Worm (Caenorhabditis elegans) whole organism, L1 larva: ENCODE measurements around the gene T27A8.2.

Experiments used
- ceh-63 ChIP-seq: fragments of 200-800 bp; sonication (Bioruptor generic); optimal IDR thresholded peaks from 2 replicates; lab custom pipeline; 2018; ENCODE audit warnings: mild to moderate bottlenecking, missing genetic modification characterization, missing compliant biosample characterization
- ceh-8 ChIP-seq: fragments of 200-800 bp; sonication (Bioruptor generic); optimal IDR thresholded peaks from 2 replicates; lab custom pipeline; 2018; ENCODE audit warnings: mild to moderate bottlenecking, missing genetic modification characterization, moderate library complexity, missing compliant biosample characterization
- ceh-82 ChIP-seq, 3 experiments: fragments of 150-350 bp in 1 of 3; sonication (generic microtip) in 2 of 3; optimal IDR thresholded peaks; 2 replicates each; lab custom pipeline; 2014 to 2017; ENCODE audit warnings: missing biosample characterization in 3 of 3, missing genetic modification characterization in 3 of 3
- efl-1 ChIP-seq, 4 experiments: fragments of 150-350 bp; optimal IDR thresholded peaks in 3 of 4; peaks in 1 of 4; 1 replicate in 1 of 4; 2 replicates in 3 of 4; lab custom pipeline; 2014; ENCODE audit warnings: missing biosample characterization in 2 of 4, missing genetic modification characterization in 2 of 4, missing genetic modification reagents in 2 of 4
- elt-2 ChIP-seq: sonication (generic microtip); optimal IDR thresholded peaks from 2 replicates; lab custom pipeline; 2016; ENCODE audit warnings: missing genetic modification characterization, mild to moderate bottlenecking, inconsistent platforms, missing compliant biosample characterization, missing genetic modification reagents
- ets-5 ChIP-seq: fragments of 200-800 bp; sonication (Bioruptor generic); IDR thresholded peaks from 2 replicates; pipeline ENCODE4 v1.3.6; 2022; ENCODE audit warnings: missing genetic modification characterization, missing compliant biosample characterization
- fkh-4 ChIP-seq: sonication (generic microtip); optimal IDR thresholded peaks from 2 replicates; lab custom pipeline; 2016; ENCODE audit warnings: missing compliant biosample characterization, missing genetic modification characterization, borderline replicate concordance
- grh-1 ChIP-seq: fragments of 200-800 bp; sonication (Bioruptor generic); IDR thresholded peaks from 2 replicates; pipeline ENCODE4 v1.3.6; 2022; ENCODE audit warnings: missing genetic modification reagents, missing genetic modification characterization, missing compliant biosample characterization
- hlh-17 ChIP-seq: fragments of 200-800 bp; sonication (Bioruptor generic); optimal IDR thresholded peaks from 2 replicates; lab custom pipeline; 2018; ENCODE audit warnings: missing genetic modification characterization, mild to moderate bottlenecking, missing compliant biosample characterization, moderate library complexity, borderline replicate concordance
- hlh-4 ChIP-seq: sonication (generic microtip); optimal IDR thresholded peaks from 2 replicates; lab custom pipeline; 2016; ENCODE audit warnings: mild to moderate bottlenecking, missing genetic modification characterization, missing compliant biosample characterization
- lin-13 ChIP-seq: fragments of 150-350 bp; optimal IDR thresholded peaks from 2 replicates; lab custom pipeline; 2014; ENCODE audit warnings: missing biosample characterization, missing genetic modification reagents, missing genetic modification characterization
- lin-14 ChIP-seq: fragments of 200-800 bp; sonication (Bioruptor generic); optimal IDR thresholded peaks from 2 replicates; lab custom pipeline; 2018; ENCODE audit warnings: mild to moderate bottlenecking, missing genetic modification characterization, moderate library complexity, missing compliant biosample characterization
- lin-39 ChIP-seq: fragments of 150-350 bp; optimal IDR thresholded peaks from 2 replicates; lab custom pipeline; 2014; ENCODE audit warnings: missing biosample characterization, missing genetic modification reagents, missing genetic modification characterization
- lir-3 ChIP-seq: sonication (generic microtip); optimal IDR thresholded peaks from 2 replicates; lab custom pipeline; 2016; ENCODE audit warnings: mild to moderate bottlenecking, missing genetic modification characterization, moderate library complexity, missing compliant biosample characterization; ENCODE audit not compliant: poor library complexity
- lsy-2 ChIP-seq, 2 experiments: fragments of 150-350 bp; optimal IDR thresholded peaks; 2 replicates each; lab custom pipeline; 2014; ENCODE audit warnings: missing biosample characterization in 2 of 2, missing genetic modification characterization in 2 of 2
- mdl-1 ChIP-seq, 2 experiments: fragments of 150-350 bp; optimal IDR thresholded peaks; 2 replicates each; lab custom pipeline; 2014 to 2017; ENCODE audit warnings: missing biosample characterization in 2 of 2, missing genetic modification characterization in 2 of 2, inconsistent platforms in 1 of 2
- nhr-19 ChIP-seq: fragments of 200-800 bp; sonication (Bioruptor generic); conservative IDR thresholded peaks from 2 replicates; pipeline ENCODE4 v1.3.6; 2022; ENCODE audit warnings: missing genetic modification characterization, missing compliant biosample characterization
- nhr-237 ChIP-seq: fragments of 150-350 bp; optimal IDR thresholded peaks from 2 replicates; lab custom pipeline; 2014; ENCODE audit warnings: missing biosample characterization, missing genetic modification characterization
- nhr-47 ChIP-seq: sonication (generic microtip); optimal IDR thresholded peaks from 2 replicates; lab custom pipeline; 2016; ENCODE audit warnings: mild to moderate bottlenecking, missing genetic modification characterization, moderate library complexity, missing compliant biosample characterization
- nhr-77 ChIP-seq: fragments of 150-350 bp; optimal IDR thresholded peaks from 2 replicates; lab custom pipeline; 2014; ENCODE audit warnings: missing biosample characterization, missing genetic modification characterization
- nhr-85 ChIP-seq: sonication (generic microtip); peaks from one replicate; lab custom pipeline; 2016; ENCODE audit warnings: missing genetic modification characterization, inconsistent platforms, missing compliant biosample characterization
- pag-3 ChIP-seq: sonication (generic microtip); optimal IDR thresholded peaks from 2 replicates; lab custom pipeline; 2017; ENCODE audit warnings: missing genetic modification characterization, mild to moderate bottlenecking, missing compliant biosample characterization, antibody characterized with exemption, borderline replicate concordance; ENCODE audit not compliant: insufficient read depth
- pqm-1 ChIP-seq: sonication (generic microtip); optimal IDR thresholded peaks from 3 replicates; lab custom pipeline; 2017; ENCODE audit warnings: missing biosample characterization, missing genetic modification characterization
- rnt-1 ChIP-seq: sonication (generic microtip); optimal IDR thresholded peaks from 2 replicates; lab custom pipeline; 2016; ENCODE audit warnings: mild to moderate bottlenecking, missing genetic modification characterization, moderate library complexity, missing compliant biosample characterization
- snpc-4 ChIP-seq: fragments of 150-350 bp; optimal IDR thresholded peaks from 2 replicates; lab custom pipeline; 2014; ENCODE audit warnings: missing biosample characterization, missing genetic modification characterization
- snu-23 ChIP-seq: sonication (generic microtip); optimal IDR thresholded peaks from 2 replicates; lab custom pipeline; 2016; ENCODE audit warnings: missing genetic modification characterization, missing compliant biosample characterization
- sox-4 ChIP-seq: sonication (generic microtip); optimal IDR thresholded peaks from 2 replicates; lab custom pipeline; 2016; ENCODE audit warnings: missing genetic modification characterization, missing compliant biosample characterization
- sptf-1 ChIP-seq: fragments of 150-350 bp; optimal IDR thresholded peaks from 2 replicates; lab custom pipeline; 2014; ENCODE audit warnings: missing biosample characterization, missing genetic modification characterization
- tlp-1 ChIP-seq: fragments of 150-350 bp; optimal IDR thresholded peaks from 2 replicates; lab custom pipeline; 2014; ENCODE audit warnings: missing biosample characterization, missing genetic modification characterization
- unc-30 ChIP-seq: sonication (generic microtip); optimal IDR thresholded peaks from 2 replicates; lab custom pipeline; 2017; ENCODE audit warnings: missing biosample characterization, missing genetic modification characterization
- unc-98 ChIP-seq: fragments of 200-800 bp; sonication (Bioruptor generic); IDR thresholded peaks from 2 replicates; pipeline ENCODE4 v1.3.6; 2022; ENCODE audit warnings: missing genetic modification characterization, missing compliant biosample characterization
- vab-15 ChIP-seq: sonication (generic microtip); optimal IDR thresholded peaks from 2 replicates; lab custom pipeline; 2017; ENCODE audit warnings: missing genotype, mild to moderate bottlenecking, missing genetic modification characterization, missing compliant biosample characterization

T27A8.2 gene

ce11 chrX:16094370-16094769, 35.6 kb upstream of the T27A8.2 start, which contains the start of gene C30F2.5:
Gene C30F2.5 (plus strand): TSS chrX:16094670.
- TF ChIP-seq nhr-19 (GFP tag; lab: Robert Waterston, UW) (no peak), lin-39 (tag; lab: Kevin White, UChicago) (no peak), lir-3 (tag; lab: Kevin White, UChicago) (no peak), hlh-17 (GFP tag; lab: Kevin White, UChicago) (no peak), ceh-63 (no peak), nhr-237 (tag; lab: Kevin White, UChicago) (no peak), unc-30 (tag; lab: Kevin White, UChicago) (no peak), ceh-82 (tag; optimal IDR thresholded peaks at IDR 0.05; lab: Kevin White, UChicago) (no peak), lin-13 (GFP tag; lab: Kevin White, UChicago) (no peak), pag-3 (no peak), lin-14 (GFP tag; lab: Kevin White, UChicago) (no peak), lsy-2 (tag; optimal IDR thresholded peaks at IDR 0.05; lab: Kevin White, UChicago) (no peak), hlh-4 (tag; lab: Kevin White, UChicago) (no peak), tlp-1 (tag; lab: Kevin White, UChicago) (no peak), grh-1 (no peak), snpc-4 (tag; lab: Kevin White, UChicago) (no peak)
- TF ChIP-seq, all 84 proteins: peak for 0

ce11 chrX:16091166-16091565, 32.4 kb upstream of the T27A8.2 start:
- TF ChIP-seq sox-4 (tag; lab: Kevin White, UChicago) (no peak), sptf-1 (tag; lab: Kevin White, UChicago) (no peak), nhr-47 (no peak), lin-13 (GFP tag; lab: Kevin White, UChicago) (no peak), rnt-1 (peak; percentile 17), nhr-19 (GFP tag; lab: Robert Waterston, UW) (no peak), unc-98 (no peak), mdl-1 (tag; optimal IDR thresholded peaks at IDR 0.05; lab: Kevin White, UChicago) (no peak), vab-15 (tag; lab: Kevin White, UChicago) (no peak), ceh-8 (no peak), tlp-1 (tag; lab: Kevin White, UChicago) (no peak), snpc-4 (tag; lab: Kevin White, UChicago) (peak; percentile 93), ets-5 (GFP tag; lab: Robert Waterston, UW) (no peak)

ce11 chrX:16087842-16088241, 29.1 kb upstream of the T27A8.2 start:
- no peak for TF ChIP-seq nhr-85 (tag; lab: Kevin White, UChicago)
- no peak for TF ChIP-seq fkh-4
- TF ChIP-seq elt-2 (tag; lab: Kevin White, UChicago): peak; percentile 4

ce11 chrX:16085094-16085493, 26.3 kb upstream of the T27A8.2 start, which contains the start of gene C30F2.2:
Gene C30F2.2 (minus strand): TSS chrX:16085215.
- TF ChIP-seq nhr-77 (tag; lab: Kevin White, UChicago) (peak; percentile 25), pqm-1 (tag; lab: Kevin White, UChicago) (no peak), efl-1 (optimal IDR thresholded peaks at IDR 0.05; lab: Kevin White, UChicago) (no peak), efl-1 (GFP tag; optimal IDR thresholded peaks at IDR 0.05 in 1 of 2; lab: Kevin White, UChicago) (peak in 1 of 2 experiments; percentile 47)

- TF ChIP-seq nhr-77 (tag; lab: Kevin White, UChicago): peak; percentile 12
- no peak for TF ChIP-seq snu-23 (GFP tag; lab: Kevin White, UChicago)
- TF ChIP-seq, all 84 proteins: peak for 1
Observed at ce11 chrX:16082024-16082423, 23.3 kb upstream of the T27A8.2 start, which contains the start of gene idpp-14. Gene idpp-14 (plus strand): TSS chrX:16082347.
